Fruit fly (Drosophila melanogaster) whole organism, embryonic: ENCODE data around the gene Irk2.

Source experiments
- Adf1 ChIP-seq: fragments of 200-800 bp; sonication (Bioruptor generic); IDR thresholded peaks from 2 replicates; pipeline ENCODE4 v1.3.6; 2022; ENCODE audit warnings: missing biosample characterization, missing genetic modification characterization
- Bdp1 ChIP-seq: fragments of 200-800 bp; sonication (Bioruptor generic); optimal IDR thresholded peaks from 3 replicates; lab custom pipeline; 2016; ENCODE audit warnings: missing biosample characterization, missing genetic modification characterization
- Blimp-1 ChIP-seq: fragments of 200-800 bp; sonication (Bioruptor generic); optimal IDR thresholded peaks from 3 replicates; lab custom pipeline; 2018; ENCODE audit warnings: missing biosample characterization, missing genetic modification characterization, mild to moderate bottlenecking, moderate library complexity, missing genetic modification reagents
- Bteb2 ChIP-seq: fragments of 200-800 bp; sonication (Bioruptor generic); optimal IDR thresholded peaks from 2 replicates; lab custom pipeline; 2016; ENCODE audit warnings: missing biosample characterization, missing genetic modification characterization
- CG11560 ChIP-seq: fragments of 200-800 bp; sonication (Bioruptor generic); IDR thresholded peaks from 3 replicates; pipeline ENCODE4 v1.3.6; 2022; ENCODE audit warnings: missing biosample characterization, missing genetic modification characterization
- CG15011 ChIP-seq: fragments of 200-800 bp; sonication (Bioruptor generic); optimal IDR thresholded peaks from 3 replicates; lab custom pipeline; 2018; ENCODE audit warnings: missing biosample characterization, mild to moderate bottlenecking, missing genetic modification characterization
- CG3065 ChIP-seq: fragments of 200-800 bp; sonication (Bioruptor generic); optimal IDR thresholded peaks from 2 replicates; lab custom pipeline; 2016; ENCODE audit warnings: missing biosample characterization, missing genetic modification characterization
- CG31441 ChIP-seq: fragments of 200-800 bp; sonication (Bioruptor generic); IDR thresholded peaks from 2 replicates; pipeline ENCODE4 v1.3.6; 2022; ENCODE audit warnings: missing biosample characterization, missing genetic modification characterization
- CG3163 ChIP-seq: fragments of 200-800 bp; sonication (Bioruptor generic); optimal IDR thresholded peaks from 3 replicates; lab custom pipeline; 2016; ENCODE audit warnings: missing biosample characterization, missing genetic modification characterization
- CG3995 ChIP-seq: fragments of 200-800 bp; sonication (Bioruptor generic); optimal IDR thresholded peaks from 3 replicates; lab custom pipeline; 2016; ENCODE audit warnings: missing biosample characterization, missing genetic modification characterization
- CG4282 ChIP-seq: fragments of 200-800 bp; sonication (Bioruptor generic); optimal IDR thresholded peaks from 2 replicates; lab custom pipeline; 2016; ENCODE audit warnings: missing biosample characterization, missing genetic modification characterization
- CG4360 ChIP-seq: fragments of 200-800 bp; sonication (Bioruptor generic); IDR thresholded peaks from 2 replicates; pipeline ENCODE4 v1.3.6; 2022; ENCODE audit warnings: missing biosample characterization, missing genetic modification characterization
- CG6272 ChIP-seq: fragments of 200-800 bp; sonication (Bioruptor generic); IDR thresholded peaks from 2 replicates; pipeline ENCODE4 v1.3.6; 2022; ENCODE audit warnings: missing biosample characterization, missing genetic modification characterization
- CG7357 ChIP-seq: fragments of 200-800 bp; sonication (Bioruptor generic); IDR thresholded peaks from 3 replicates; pipeline ENCODE4 v1.3.6; 2022; ENCODE audit warnings: missing biosample characterization, missing genetic modification characterization
- CG8281 ChIP-seq: fragments of 200-800 bp; sonication (Bioruptor generic); optimal IDR thresholded peaks from 2 replicates; lab custom pipeline; 2018; ENCODE audit warnings: missing biosample characterization, mild to moderate bottlenecking, missing genetic modification characterization, moderate library complexity
- CG8359 ChIP-seq: fragments of 200-800 bp; sonication (Bioruptor generic); optimal IDR thresholded peaks from 2 replicates; lab custom pipeline; 2017; ENCODE audit warnings: missing biosample characterization, mild to moderate bottlenecking, missing genetic modification characterization, borderline replicate concordance
- D19B ChIP-seq: fragments of 200-800 bp; sonication (Bioruptor generic); optimal IDR thresholded peaks from 2 replicates; lab custom pipeline; 2017; ENCODE audit warnings: missing biosample characterization, mild to moderate bottlenecking, missing genetic modification characterization
- Deaf1 ChIP-seq: fragments of 200-800 bp; optimal IDR thresholded peaks from 3 replicates; lab custom pipeline; 2019; ENCODE audit warnings: missing biosample characterization, mild to moderate bottlenecking, missing genetic modification characterization, moderate library complexity
- HmgZ ChIP-seq: fragments of 200-800 bp; sonication (Bioruptor generic); optimal IDR thresholded peaks from 2 replicates; lab custom pipeline; 2018; ENCODE audit warnings: missing biosample characterization, mild to moderate bottlenecking, missing genetic modification characterization
- Lhr ChIP-seq: fragments of 200-800 bp; sonication (Bioruptor generic); optimal IDR thresholded peaks from 3 replicates; lab custom pipeline; 2017; ENCODE audit warnings: mild to moderate bottlenecking, missing biosample characterization, missing genetic modification reagents, missing genetic modification characterization
- MESR4 ChIP-seq: fragments of 200-800 bp; sonication (Bioruptor generic); optimal IDR thresholded peaks from 2 replicates; lab custom pipeline; 2018; ENCODE audit warnings: missing biosample characterization, mild to moderate bottlenecking, missing genetic modification characterization, moderate library complexity
- Mrtf ChIP-seq: fragments of 200-800 bp; sonication (Bioruptor generic); IDR thresholded peaks from 3 replicates; pipeline ENCODE4 v1.3.6; 2022; ENCODE audit warnings: missing biosample characterization, missing genetic modification characterization
- Nf-YB ChIP-seq: fragments of 200-800 bp; sonication (Bioruptor generic); optimal IDR thresholded peaks from 3 replicates; lab custom pipeline; 2019; ENCODE audit warnings: missing biosample characterization, mild to moderate bottlenecking, missing genetic modification characterization, moderate library complexity
- Nf-YC ChIP-seq: fragments of 200-800 bp; optimal IDR thresholded peaks from 3 replicates; lab custom pipeline; 2019; ENCODE audit warnings: missing biosample characterization, mild to moderate bottlenecking, missing genetic modification characterization, moderate library complexity
- Trl ChIP-seq, 3 experiments: fragments of >200 bp in 2 of 3; fragments of 200-800 bp in 1 of 3; sonication (Bioruptor generic) in 1 of 3; optimal IDR thresholded peaks; 2 replicates in 1 of 3; 3 replicates in 2 of 3; lab custom pipeline; 2016 to 2017; ENCODE audit warnings: missing biosample characterization in 1 of 3, missing genetic modification characterization in 1 of 3
- caup ChIP-seq: fragments of 200-800 bp; sonication (Bioruptor generic); optimal IDR thresholded peaks from 3 replicates; lab custom pipeline; 2017; ENCODE audit warnings: missing biosample characterization, mild to moderate bottlenecking, missing genetic modification characterization, moderate library complexity; ENCODE audit not compliant: severe bottlenecking
- chinmo ChIP-seq: fragments of 200-800 bp; sonication (Bioruptor generic); IDR thresholded peaks from 4 replicates; pipeline ENCODE4 v1.3.6; 2022; ENCODE audit warnings: missing biosample characterization, missing genetic modification characterization; ENCODE audit not compliant: partially characterized antibody
- eyg ChIP-seq: fragments of 200-800 bp; sonication (Bioruptor generic); optimal IDR thresholded peaks from 3 replicates; lab custom pipeline; 2016; ENCODE audit warnings: missing biosample characterization, missing genetic modification characterization
- gcm ChIP-seq: fragments of 200-800 bp; sonication (Bioruptor generic); optimal IDR thresholded peaks from 2 replicates; lab custom pipeline; 2019; ENCODE audit warnings: missing biosample characterization, mild to moderate bottlenecking, missing genetic modification characterization, moderate library complexity
- grn ChIP-seq: fragments of 200-800 bp; sonication (Bioruptor generic); optimal IDR thresholded peaks from 3 replicates; lab custom pipeline; 2017; ENCODE audit warnings: missing biosample characterization, missing genetic modification characterization
- ken ChIP-seq: fragments of 200-800 bp; sonication (Bioruptor generic); IDR thresholded peaks from 3 replicates; pipeline ENCODE4 v1.3.6; 2022; ENCODE audit warnings: missing biosample characterization, missing genetic modification characterization
- lab ChIP-seq: fragments of 200-800 bp; sonication (Bioruptor generic); optimal IDR thresholded peaks from 3 replicates; lab custom pipeline; 2017; ENCODE audit warnings: missing biosample characterization, missing genetic modification characterization, mild to moderate bottlenecking, moderate library complexity, missing genetic modification reagents
- oc ChIP-seq: fragments of 200-800 bp; sonication (Bioruptor generic); optimal IDR thresholded peaks from 2 replicates; lab custom pipeline; 2018; ENCODE audit warnings: missing biosample characterization, mild to moderate bottlenecking, missing genetic modification characterization, moderate library complexity
- pb ChIP-seq: fragments of 200-800 bp; sonication (Bioruptor generic); optimal IDR thresholded peaks from 3 replicates; lab custom pipeline; 2016; ENCODE audit warnings: missing biosample characterization, missing genetic modification characterization
- psq ChIP-seq: fragments of 200-800 bp; sonication (Bioruptor generic); optimal IDR thresholded peaks from 2 replicates; lab custom pipeline; 2017; ENCODE audit warnings: missing biosample characterization, missing genetic modification characterization
- sens ChIP-seq: fragments of 200-800 bp; sonication (Bioruptor generic); peaks from one replicate; lab custom pipeline; 2016; ENCODE audit warnings: missing biosample characterization, missing genetic modification characterization
- shn ChIP-seq: fragments of 200-800 bp; sonication (Bioruptor generic); optimal IDR thresholded peaks from 3 replicates; lab custom pipeline; 2016; ENCODE audit warnings: missing biosample characterization, missing genetic modification characterization
- tap ChIP-seq: fragments of 200-800 bp; optimal IDR thresholded peaks from 3 replicates; lab custom pipeline; 2019; ENCODE audit warnings: missing biosample characterization, mild to moderate bottlenecking, missing genetic modification characterization, moderate library complexity
- vvl ChIP-seq: fragments of 200-800 bp; sonication (Bioruptor generic); IDR thresholded peaks from 2 replicates; pipeline ENCODE4 v1.3.6; 2022; ENCODE audit warnings: missing biosample characterization, missing genetic modification characterization

The Irk2 gene

DNA sequence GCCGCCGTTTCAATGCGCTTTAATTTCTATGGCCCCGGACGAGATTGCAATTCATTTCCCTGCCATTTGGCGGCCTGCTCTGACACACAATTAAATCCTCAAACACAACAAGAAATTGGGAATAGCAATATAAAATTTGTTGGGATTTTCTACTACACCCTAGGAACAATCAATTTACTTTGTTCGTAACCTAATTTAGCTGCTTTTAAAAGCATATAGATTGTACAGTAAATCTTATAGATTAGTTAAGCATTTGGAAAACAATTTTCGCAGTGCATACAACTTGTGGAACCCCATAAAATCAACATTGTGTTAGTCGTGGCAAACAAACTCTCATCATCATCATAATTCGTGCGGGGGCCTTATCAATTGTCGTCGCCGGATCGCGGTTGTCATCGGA lies 43.2 kb downstream of the Irk2 start (continued):
- TF ChIP-seq tap (tag; lab: Kevin White, UChicago) (no peak), CG8281 (no peak)

DNA sequence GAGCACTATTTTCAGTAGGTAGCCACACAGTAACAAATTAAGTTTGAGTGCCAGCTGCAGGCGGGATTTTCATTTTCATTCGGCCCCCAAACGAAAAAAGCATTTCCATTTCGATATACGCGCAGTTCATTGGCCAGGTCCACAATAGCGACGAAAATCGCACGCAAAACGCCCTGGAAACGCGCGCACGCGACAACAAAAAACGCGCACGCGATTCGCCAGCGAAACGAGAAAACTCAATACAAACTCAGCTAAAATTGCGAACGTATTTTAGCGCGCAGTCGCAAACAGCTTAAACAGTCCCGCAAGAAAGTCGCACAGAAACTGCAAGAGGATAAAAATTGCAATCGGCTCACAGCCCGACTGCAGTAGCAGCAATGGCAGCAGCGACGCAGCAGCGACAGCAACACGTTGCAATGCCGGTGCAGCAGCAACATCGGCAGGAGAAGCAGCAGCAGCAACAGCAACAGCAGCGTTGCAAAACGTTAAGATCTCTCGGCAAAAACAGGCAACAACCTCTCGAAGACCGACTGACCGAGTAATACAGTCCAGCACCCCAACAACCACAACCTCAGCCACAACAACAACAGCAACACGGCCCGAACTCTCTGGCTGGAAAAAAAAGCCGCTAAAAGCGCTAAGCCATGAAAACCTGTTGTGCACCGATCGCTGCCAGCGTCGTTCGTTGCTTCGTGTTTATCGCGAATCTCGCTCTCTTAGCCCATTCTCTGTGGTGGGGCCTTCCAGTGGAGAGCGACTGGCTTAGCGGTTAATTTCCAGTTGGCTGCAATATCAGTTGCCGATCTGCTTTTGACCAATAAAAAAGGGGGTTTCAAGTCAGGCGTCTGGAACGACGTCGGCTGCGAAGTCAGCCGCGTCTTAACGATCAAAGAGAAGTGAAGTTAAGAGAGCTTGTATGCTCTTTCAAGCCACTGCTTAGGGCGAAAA lies 47.0 kb downstream of the Irk2 start, which contains the start of gene CG4374:
TSS of gene CG4374 (minus strand) at position 268 of the 948 bp plus-strand sequence.
- TF ChIP-seq pb (GFP tag; lab: Kevin White, UChicago) (no peak), Bdp1 (no peak), D19B (no peak), psq (GFP tag; lab: Kevin White, UChicago) (no peak), oc (peak; percentile 49), CG11560 (tag; lab: Robert Waterston, UW) (0 out of 3 replicates have a peak, but pooled peaks have one; percentile 34), chinmo (peak; percentile 91; the same call in 3 of the 4 replicates), CG8359 (GFP tag; lab: Kevin White, UChicago) (peak; percentile 99), eyg (GFP tag; lab: Kevin White, UChicago) (no peak), caup (GFP tag; lab: Kevin White, UChicago) (no peak), Deaf1 (peak; percentile 83), CG6272 (GFP tag; lab: Robert Waterston, UW) (no peak), lab (no peak), Blimp-1 (GFP tag; lab: Kevin White, UChicago) (peak; percentile 20), HmgZ (no peak), sens (GFP tag; lab: Kevin White, UChicago) (no peak), Adf1 (peak; percentile 62; the same call in 1 of the 2 replicates), gcm (GFP tag; lab: Kevin White, UChicago) (no peak), CG4282 (GFP tag; lab: Kevin White, UChicago) (no peak), Bteb2 (GFP tag; lab: Kevin White, UChicago) (no peak), Mrtf (GFP tag; lab: Robert Waterston, UW) (no peak), Trl (optimal IDR thresholded peaks at IDR 0.05; lab: Kevin White, UChicago) (peak; percentile 40 to 56), Trl (GFP tag; optimal IDR thresholded peaks at IDR 0.05; lab: Kevin White, UChicago) (no peak), Nf-YB (GFP tag; lab: Kevin White, UChicago) (peak; percentile 93), CG3995 (no peak), CG3163 (GFP tag; lab: Kevin White, UChicago) (peak; percentile 85), grn (GFP tag; lab: Kevin White, UChicago) (peak; percentile 62), Nf-YC (tag; lab: Kevin White, UChicago) (peak; percentile 92), CG15011 (GFP tag; lab: Kevin White, UChicago) (no peak), MESR4 (GFP tag; lab: Kevin White, UChicago) (no peak), Lhr (no peak), CG7357 (GFP tag; lab: Robert Waterston, UW) (no peak), CG4360 (GFP tag; lab: Robert Waterston, UW) (peak; percentile 62), CG3065 (no peak), shn (GFP tag; lab: Kevin White, UChicago) (no peak), vvl (0 out of 2 replicates have a peak, but pooled peaks have one; percentile 34), CG31441 (no peak), ken (0 out of 3 replicates have a peak, but pooled peaks have one; percentile 27)
